Worm (Caenorhabditis elegans) whole organism, mixed stage, embryonic: ENCODE data around the gene C03E10.3.

Experiments used
- M03D4.4 ChIP-seq: sonication (generic microtip); optimal IDR thresholded peaks from 2 replicates; lab custom pipeline; 2017; ENCODE audit warnings: mild to moderate bottlenecking, missing genetic modification characterization, missing compliant biosample characterization
- blmp-1 ChIP-seq: fragments of 150-350 bp; optimal IDR thresholded peaks from 2 replicates; lab custom pipeline; 2014; ENCODE audit warnings: missing biosample characterization, missing genetic modification characterization
- ces-1 ChIP-seq: fragments of 150-350 bp; optimal IDR thresholded peaks from 2 replicates; lab custom pipeline; 2014; ENCODE audit warnings: missing biosample characterization, missing genetic modification reagents, missing genetic modification characterization
- nhr-12 ChIP-seq: fragments of 150-350 bp; optimal IDR thresholded peaks from 2 replicates; lab custom pipeline; 2014; ENCODE audit warnings: missing biosample characterization, missing genetic modification characterization
- sptf-1 ChIP-seq: sonication (generic microtip); optimal IDR thresholded peaks from 2 replicates; lab custom pipeline; 2017; ENCODE audit warnings: mild to moderate bottlenecking, missing genetic modification characterization, moderate library complexity, missing compliant biosample characterization
- unc-39 ChIP-seq: fragments of 150-350 bp; optimal IDR thresholded peaks from 2 replicates; lab custom pipeline; 2014; ENCODE audit warnings: missing biosample characterization, missing genetic modification characterization
- ztf-11 ChIP-seq: fragments of 150-350 bp; optimal IDR thresholded peaks from 2 replicates; lab custom pipeline; 2014; ENCODE audit warnings: missing biosample characterization, missing genetic modification characterization

DNA sequence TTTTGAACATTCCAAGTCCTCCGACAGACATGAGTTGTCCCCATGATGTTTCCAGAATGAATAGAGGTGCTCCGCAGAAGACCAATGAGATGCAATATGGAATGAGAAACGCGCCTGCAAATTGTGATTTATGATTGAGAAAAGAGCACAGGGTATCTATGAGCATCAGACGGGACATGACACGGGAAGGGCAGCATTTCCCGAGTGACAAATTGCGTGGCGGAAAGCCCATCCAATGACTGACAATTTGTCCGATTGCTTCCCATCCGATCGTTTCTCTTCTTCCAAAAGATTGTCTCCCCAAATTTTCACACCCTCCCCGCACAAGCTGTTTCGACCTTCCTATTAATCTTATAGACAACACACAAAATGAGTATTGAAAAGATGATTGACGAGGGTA is 21.6 kb downstream of the C03E10.3 start:
- TF ChIP-seq unc-39 (no peak), ztf-11 (tag; lab: Kevin White, UChicago) (no peak), ces-1 (no peak), blmp-1 (tag; lab: Kevin White, UChicago) (no peak), nhr-12 (tag; lab: Kevin White, UChicago) (no peak), M03D4.4 (tag; lab: Kevin White, UChicago) (no peak), sptf-1 (tag; lab: Kevin White, UChicago) (no peak)
